Worm (Caenorhabditis elegans): ENCODE measurements around the gene dop-5.
"Not testable (repeated sequence)": the region's sequence is repeated elsewhere in the genome, so short reads cannot be mapped to it uniquely, and the experiment has no call there.

The dop-5 gene

ce11 chrV:11396134-11396533 lies 30.1 kb upstream of the dop-5 start, which contains the start of gene nas-18:
nas-18 (plus strand) TSS chrV:11396434.
- TF ChIP-seq cog-1 (tag; optimal IDR thresholded peaks at IDR 0.05); ztf-23 (GFP tag; IDR thresholded peaks at IDR 0.05); tab-1 (GFP tag; IDR thresholded peaks at IDR 0.05): not testable (repeated sequence)

- not testable (repeated sequence) for TF ChIP-seq klf-2 (GFP tag; conservative IDR thresholded peaks at IDR 0.05); tab-1 (GFP tag; IDR thresholded peaks at IDR 0.05); ztf-23 (GFP tag; IDR thresholded peaks at IDR 0.05)
These were observed 29.0 kb upstream of the dop-5 start, which contains the start of gene K03B8.4 for ce11 chrV:11395024-11395423. K03B8.4 (minus strand) TSS chrV:11395124.

- no peak for TF ChIP-seq ref-1 (GFP tag; conservative IDR thresholded peaks at IDR 0.05)
- no peak for TF ChIP-seq klf-2 (GFP tag; conservative IDR thresholded peaks at IDR 0.05)
- TF ChIP-seq med-1 (GFP tag; optimal IDR thresholded peaks at IDR 0.05; ENCODE audit: insufficient read depth), result no peak
- TF ChIP-seq cog-1 (tag; optimal IDR thresholded peaks at IDR 0.05), result no peak
- no peak for TF ChIP-seq ztf-29 (GFP tag; IDR thresholded peaks at IDR 0.05)
- no peak for TF ChIP-seq T22C8.4 (GFP tag; IDR thresholded peaks at IDR 0.05)
- TF ChIP-seq tab-1 (GFP tag; IDR thresholded peaks at IDR 0.05), result no peak
- TF ChIP-seq ztf-23 (GFP tag; IDR thresholded peaks at IDR 0.05), result no peak
- no peak for TF ChIP-seq flt-1 (GFP tag; IDR thresholded peaks at IDR 0.05)
These were observed 26.0 kb upstream of the dop-5 start, which contains the start of gene nas-16 for ce11 chrV:11392020-11392419. nas-16 (plus strand) TSS chrV:11392320.

DNA sequence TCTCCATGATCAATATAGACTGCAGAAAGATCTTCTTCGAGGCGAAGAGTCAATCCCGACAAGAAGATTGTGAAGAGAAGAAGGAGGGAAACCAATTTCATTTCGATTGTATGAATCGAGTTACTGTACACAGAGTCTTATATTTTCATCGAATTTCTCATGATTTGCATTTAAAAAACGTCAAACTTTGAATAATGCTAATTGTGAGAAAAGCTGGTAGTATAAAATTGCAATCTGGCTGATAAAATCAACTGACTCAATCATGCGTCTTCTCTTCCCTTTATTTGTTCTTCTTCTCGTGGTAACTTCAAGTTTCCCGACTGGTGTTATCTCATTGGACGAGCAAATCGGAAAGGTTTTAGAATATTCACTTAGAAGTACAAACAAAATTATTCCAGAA lies 24.4 kb upstream of the dop-5 start, which contains the start of the genes K03B8.11 and K03B8.14:
K03B8.11 (minus strand) TSS at position 101 of the 400 bp plus-strand sequence.
K03B8.14 (plus strand) TSS at position 110 of the 400 bp plus-strand sequence.
- TF ChIP-seq med-1 (GFP tag; optimal IDR thresholded peaks at IDR 0.05; ENCODE audit: insufficient read depth) (no peak), klf-2 (GFP tag; conservative IDR thresholded peaks at IDR 0.05) (no peak), cog-1 (tag; optimal IDR thresholded peaks at IDR 0.05) (no peak), ref-1 (GFP tag; conservative IDR thresholded peaks at IDR 0.05) (no peak), ztf-29 (GFP tag; IDR thresholded peaks at IDR 0.05) (no peak), flt-1 (GFP tag; IDR thresholded peaks at IDR 0.05) (no peak)

DNA sequence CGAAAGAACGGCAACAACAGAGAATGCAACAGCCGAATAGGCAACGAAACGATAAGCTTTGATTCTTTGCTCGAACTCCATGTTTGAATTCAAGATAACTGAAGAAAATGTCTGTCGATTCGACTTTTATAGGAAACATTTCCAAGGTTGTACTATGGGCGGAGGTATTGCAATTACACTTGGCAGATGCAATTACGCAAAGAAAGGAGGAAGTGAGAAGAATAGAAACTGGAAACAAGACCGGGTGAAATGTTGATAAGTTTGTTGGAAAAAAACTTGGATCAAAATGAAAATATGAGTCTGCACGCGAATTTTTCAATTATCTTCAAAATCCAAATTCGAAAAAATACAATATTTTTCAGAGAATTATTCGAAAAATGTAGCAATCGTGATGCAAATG lies 23.7 kb upstream of the dop-5 start, which contains the start of gene col-155:
col-155 (minus strand) TSS at position 101 of the 400 bp plus-strand sequence.
- no peak for TF ChIP-seq ztf-23 (GFP tag; IDR thresholded peaks at IDR 0.05)
- no peak for TF ChIP-seq ztf-29 (GFP tag; IDR thresholded peaks at IDR 0.05)
- no peak for TF ChIP-seq cog-1 (tag; optimal IDR thresholded peaks at IDR 0.05)
- TF ChIP-seq ref-1 (GFP tag; conservative IDR thresholded peaks at IDR 0.05), result no peak
- no peak for TF ChIP-seq tab-1 (GFP tag; IDR thresholded peaks at IDR 0.05)
- no peak for TF ChIP-seq med-1 (GFP tag; optimal IDR thresholded peaks at IDR 0.05; ENCODE audit: insufficient read depth)
- TF ChIP-seq flt-1 (GFP tag; IDR thresholded peaks at IDR 0.05), result no peak
- TF ChIP-seq T22C8.4 (GFP tag; IDR thresholded peaks at IDR 0.05), result no peak
- no peak for TF ChIP-seq klf-2 (GFP tag; conservative IDR thresholded peaks at IDR 0.05)

ce11 chrV:11386428-11386827 lies 20.4 kb upstream of the dop-5 start, which contains the start of gene F55C10.4:
F55C10.4 (plus strand) TSS chrV:11386728.
- TF ChIP-seq ref-1 (GFP tag; conservative IDR thresholded peaks at IDR 0.05) (no peak), klf-2 (GFP tag; conservative IDR thresholded peaks at IDR 0.05) (no peak), tab-1 (GFP tag; IDR thresholded peaks at IDR 0.05) (no peak), med-1 (GFP tag; optimal IDR thresholded peaks at IDR 0.05; ENCODE audit: insufficient read depth) (no peak), cog-1 (tag; optimal IDR thresholded peaks at IDR 0.05) (no peak), ztf-23 (GFP tag; IDR thresholded peaks at IDR 0.05) (no peak), T22C8.4 (GFP tag; IDR thresholded peaks at IDR 0.05) (no peak), ztf-29 (GFP tag; IDR thresholded peaks at IDR 0.05) (no peak), flt-1 (GFP tag; IDR thresholded peaks at IDR 0.05) (no peak)

- TF ChIP-seq cog-1 (tag; optimal IDR thresholded peaks at IDR 0.05), result no peak
These were observed 19.0 kb upstream of the dop-5 start, which contains the start of gene col-154 for ce11 chrV:11385060-11385459. col-154 (plus strand) TSS chrV:11385360.

DNA sequence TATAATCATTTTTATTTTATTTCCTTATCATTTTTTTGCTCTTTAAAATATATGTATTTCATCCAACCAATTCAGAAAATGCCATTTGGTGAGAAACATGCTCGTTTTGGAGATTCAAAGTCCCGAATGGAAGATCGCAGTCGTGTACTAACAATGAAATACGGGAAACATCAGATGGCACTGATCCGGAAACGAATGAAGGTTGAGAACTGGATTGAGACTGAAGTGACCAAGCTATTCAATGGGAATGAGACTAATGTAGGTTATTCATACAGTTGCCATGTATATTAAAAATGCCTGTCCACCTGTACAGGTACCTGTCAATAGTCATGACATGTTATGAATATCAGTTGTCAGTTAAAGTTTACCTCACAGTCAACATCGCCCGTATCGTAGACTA lies 17.0 kb upstream of the dop-5 start, which contains the start of gene F55C10.5:
F55C10.5 (plus strand) TSS at position 74 of the 400 bp plus-strand sequence.
- TF ChIP-seq ref-1 (GFP tag; conservative IDR thresholded peaks at IDR 0.05), result no peak
- no peak for TF ChIP-seq flt-1 (GFP tag; IDR thresholded peaks at IDR 0.05)
- TF ChIP-seq cog-1 (tag; optimal IDR thresholded peaks at IDR 0.05), result no peak
- TF ChIP-seq tab-1 (GFP tag; IDR thresholded peaks at IDR 0.05), result no peak
- TF ChIP-seq T22C8.4 (GFP tag; IDR thresholded peaks at IDR 0.05), result no peak
- TF ChIP-seq med-1 (GFP tag; optimal IDR thresholded peaks at IDR 0.05; ENCODE audit: insufficient read depth), result no peak
- TF ChIP-seq klf-2 (GFP tag; conservative IDR thresholded peaks at IDR 0.05), result no peak

DNA sequence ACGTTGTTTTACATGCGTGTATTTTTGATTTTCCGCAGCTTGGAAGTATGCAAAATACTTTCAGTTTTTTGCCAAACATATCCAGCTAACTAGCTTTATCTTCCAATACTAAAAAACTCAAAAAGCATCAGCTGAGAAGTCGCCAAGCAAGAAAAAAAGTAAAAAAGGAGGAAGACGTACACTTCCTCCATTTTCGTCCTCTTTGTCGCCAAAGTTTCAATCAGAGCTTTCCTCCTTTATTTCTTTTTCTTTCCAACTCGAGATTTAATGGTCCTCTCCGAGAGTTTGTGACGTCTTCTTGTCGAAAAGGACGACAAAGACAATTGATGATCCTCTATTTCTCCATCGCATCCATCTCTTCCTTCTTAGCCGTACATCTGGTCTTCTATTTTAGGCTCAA lies 14.5 kb upstream of the dop-5 start:
- no peak for TF ChIP-seq ztf-29 (GFP tag; IDR thresholded peaks at IDR 0.05)
- no peak for TF ChIP-seq ztf-23 (GFP tag; IDR thresholded peaks at IDR 0.05)
- no peak for TF ChIP-seq T22C8.4 (GFP tag; IDR thresholded peaks at IDR 0.05)
- TF ChIP-seq klf-2 (GFP tag; conservative IDR thresholded peaks at IDR 0.05), result no peak
- no peak for TF ChIP-seq med-1 (GFP tag; optimal IDR thresholded peaks at IDR 0.05; ENCODE audit: insufficient read depth)
- no peak for TF ChIP-seq tab-1 (GFP tag; IDR thresholded peaks at IDR 0.05)
- TF ChIP-seq cog-1 (tag; optimal IDR thresholded peaks at IDR 0.05), result no peak
- no peak for TF ChIP-seq ref-1 (GFP tag; conservative IDR thresholded peaks at IDR 0.05)
- no peak for TF ChIP-seq flt-1 (GFP tag; IDR thresholded peaks at IDR 0.05)

DNA sequence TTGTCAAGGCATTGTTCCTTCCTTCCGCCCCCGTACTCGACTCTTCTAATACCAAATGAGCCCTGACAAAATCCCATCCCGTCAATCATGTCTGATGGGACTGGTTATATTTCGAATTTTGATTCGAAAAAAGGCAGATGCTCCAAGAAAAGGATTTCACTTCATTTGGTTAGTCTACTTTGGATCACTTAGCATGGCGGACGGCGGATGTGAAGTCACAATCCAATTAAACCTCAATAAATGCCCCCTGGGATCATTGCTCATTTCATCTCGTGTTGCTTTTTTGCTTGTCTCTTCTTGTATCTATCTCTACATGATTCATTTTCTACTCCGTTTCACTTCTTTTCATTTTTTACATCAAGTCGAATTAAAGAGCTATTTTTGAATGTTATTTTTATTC lies 13.3 kb upstream of the dop-5 start:
- TF ChIP-seq ztf-23 (GFP tag; IDR thresholded peaks at IDR 0.05) (no peak), flt-1 (GFP tag; IDR thresholded peaks at IDR 0.05) (no peak), klf-2 (GFP tag; conservative IDR thresholded peaks at IDR 0.05) (no peak), cog-1 (tag; optimal IDR thresholded peaks at IDR 0.05) (no peak), T22C8.4 (GFP tag; IDR thresholded peaks at IDR 0.05) (no peak)
